Worm (Caenorhabditis elegans) whole organism, late embryonic: Measurements from ENCODE around the gene C27A2.7.

Experiments
- T23F11.4 ChIP-seq: fragments of 200-800 bp; sonication (Bioruptor generic); optimal IDR thresholded peaks from 2 replicates; lab custom pipeline; 2018; ENCODE audit warnings: mild to moderate bottlenecking, missing genetic modification characterization, missing compliant biosample characterization
- ahr-1 ChIP-seq: sonication (generic microtip); optimal IDR thresholded peaks from 2 replicates; lab custom pipeline; 2016; ENCODE audit warnings: missing genetic modification characterization, missing compliant biosample characterization
- ceh-19 ChIP-seq: fragments of 200-800 bp; sonication (Bioruptor generic); optimal IDR thresholded peaks from 2 replicates; lab custom pipeline; 2018; ENCODE audit warnings: mild to moderate bottlenecking, missing genetic modification characterization, missing compliant biosample characterization
- ceh-2 ChIP-seq: sonication (generic microtip); optimal IDR thresholded peaks from 2 replicates; lab custom pipeline; 2016; ENCODE audit warnings: missing genotype, missing genetic modification characterization, missing compliant biosample characterization
- ceh-30 ChIP-seq: fragments of 150-350 bp; optimal IDR thresholded peaks from 2 replicates; lab custom pipeline; 2014; ENCODE audit warnings: missing biosample characterization, missing genetic modification characterization
- ceh-34 ChIP-seq: sonication (generic microtip); optimal IDR thresholded peaks from 2 replicates; lab custom pipeline; 2016; ENCODE audit warnings: mild to moderate bottlenecking, missing genetic modification characterization, missing compliant biosample characterization
- ceh-9 ChIP-seq: sonication (generic microtip); optimal IDR thresholded peaks from 2 replicates; lab custom pipeline; 2016; ENCODE audit warnings: mild to moderate bottlenecking, missing genetic modification characterization, inconsistent platforms, missing compliant biosample characterization
- dmd-4 ChIP-seq: sonication (generic microtip); optimal IDR thresholded peaks from 2 replicates; lab custom pipeline; 2016; ENCODE audit warnings: borderline replicate concordance, missing genetic modification characterization, missing compliant biosample characterization
- dve-1 ChIP-seq: sonication (generic microtip); optimal IDR thresholded peaks from 2 replicates; lab custom pipeline; 2017; ENCODE audit warnings: antibody characterized with exemption, mild to moderate bottlenecking, missing genetic modification characterization, missing compliant biosample characterization
- elt-2 ChIP-seq: sonication (generic microtip); optimal IDR thresholded peaks from 2 replicates; lab custom pipeline; 2016; ENCODE audit warnings: missing genetic modification reagents, missing genetic modification characterization, missing compliant biosample characterization
- fkh-10 ChIP-seq: fragments of 150-350 bp; optimal IDR thresholded peaks from 2 replicates; lab custom pipeline; 2014; ENCODE audit warnings: missing biosample characterization, missing genetic modification reagents, missing genetic modification characterization
- fkh-6 ChIP-seq: sonication (generic microtip); optimal IDR thresholded peaks from 2 replicates; lab custom pipeline; 2016; ENCODE audit warnings: missing genetic modification characterization, missing compliant biosample characterization
- hlh-13 ChIP-seq: fragments of 200-800 bp; sonication (Bioruptor generic); optimal IDR thresholded peaks from 2 replicates; lab custom pipeline; 2018; ENCODE audit warnings: mild to moderate bottlenecking, missing genetic modification characterization, missing compliant biosample characterization
- hlh-8 ChIP-seq: sonication (generic microtip); optimal IDR thresholded peaks from 2 replicates; lab custom pipeline; 2016; ENCODE audit warnings: missing genotype, missing genetic modification characterization, missing compliant biosample characterization
- lim-6 ChIP-seq: sonication (generic microtip); optimal IDR thresholded peaks from 2 replicates; lab custom pipeline; 2016; ENCODE audit warnings: missing genetic modification characterization, missing compliant biosample characterization
- lin-11 ChIP-seq: fragments of 200-800 bp; sonication (Bioruptor generic); optimal IDR thresholded peaks from 2 replicates; lab custom pipeline; 2018; ENCODE audit warnings: mild to moderate bottlenecking, missing genetic modification characterization, missing compliant biosample characterization
- mec-3 ChIP-seq: sonication (generic microtip); optimal IDR thresholded peaks from 2 replicates; lab custom pipeline; 2016; ENCODE audit warnings: borderline replicate concordance, missing genetic modification characterization, missing compliant biosample characterization
- nfya-1 ChIP-seq: sonication (generic microtip); optimal IDR thresholded peaks from 2 replicates; lab custom pipeline; 2017; ENCODE audit warnings: missing genetic modification characterization, mild to moderate bottlenecking, missing compliant biosample characterization, antibody characterized with exemption, moderate library complexity
- pag-3 ChIP-seq: sonication (generic microtip); optimal IDR thresholded peaks from 2 replicates; lab custom pipeline; 2016; ENCODE audit warnings: missing compliant biosample characterization, missing genetic modification characterization, borderline replicate concordance
- pha-2 ChIP-seq: sonication (generic microtip); optimal IDR thresholded peaks from 2 replicates; lab custom pipeline; 2017; ENCODE audit warnings: mild to moderate bottlenecking, missing genetic modification characterization, missing compliant biosample characterization
- pqm-1 ChIP-seq: sonication (generic microtip); optimal IDR thresholded peaks from 2 replicates; lab custom pipeline; 2016; ENCODE audit warnings: missing genetic modification characterization, missing compliant biosample characterization
- ref-2 ChIP-seq: sonication (generic microtip); optimal IDR thresholded peaks from 2 replicates; lab custom pipeline; 2016; ENCODE audit warnings: missing genetic modification characterization, missing compliant biosample characterization
- rnt-1 ChIP-seq: sonication (generic microtip); optimal IDR thresholded peaks from 2 replicates; lab custom pipeline; 2016; ENCODE audit warnings: missing genetic modification characterization, missing compliant biosample characterization
- sox-4 ChIP-seq: sonication (generic microtip); optimal IDR thresholded peaks from 2 replicates; lab custom pipeline; 2017; ENCODE audit warnings: mild to moderate bottlenecking, missing genetic modification characterization, inconsistent platforms, missing compliant biosample characterization
- unc-42 ChIP-seq: sonication (generic microtip); optimal IDR thresholded peaks from 2 replicates; lab custom pipeline; 2016; ENCODE audit warnings: missing genotype, missing genetic modification characterization, missing compliant biosample characterization
- unc-55 ChIP-seq: sonication (generic microtip); optimal IDR thresholded peaks from 2 replicates; lab custom pipeline; 2017; ENCODE audit warnings: missing biosample characterization, missing genetic modification reagents, missing genetic modification characterization
- unc-86 ChIP-seq: sonication (generic microtip); optimal IDR thresholded peaks from 2 replicates; lab custom pipeline; 2016; ENCODE audit warnings: missing genetic modification characterization, missing compliant biosample characterization

Gene C27A2.7

ce11 chrII:5022381-5022855 is 48.7 kb downstream of the C27A2.7 start, which contains the start of the genes nsy-1 and F59A6.13:
TSS of gene nsy-1 (plus strand) at chrII:5022757.
TSS of gene F59A6.13 (plus strand) at chrII:5022805.
- TF ChIP-seq fkh-6 (tag; lab: Kevin White, UChicago) (no peak), unc-55 (no peak), ahr-1 (tag; lab: Kevin White, UChicago) (no peak), pag-3 (no peak), ceh-34 (tag; lab: Kevin White, UChicago) (no peak), ceh-30 (tag; lab: Kevin White, UChicago) (no peak), pha-2 (tag; lab: Kevin White, UChicago) (no peak), ceh-9 (tag; lab: Kevin White, UChicago) (no peak), nfya-1 (no peak), rnt-1 (tag; lab: Kevin White, UChicago) (no peak), fkh-10 (no peak), ceh-19 (GFP tag; lab: Kevin White, UChicago) (no peak), elt-2 (tag; lab: Kevin White, UChicago) (no peak), T23F11.4 (GFP tag; lab: Kevin White, UChicago) (no peak), ref-2 (tag; lab: Kevin White, UChicago) (no peak), unc-42 (tag; lab: Kevin White, UChicago) (no peak), unc-86 (no peak), dve-1 (tag; lab: Kevin White, UChicago) (no peak), ceh-2 (tag; lab: Kevin White, UChicago) (no peak)

ce11 chrII:5021518-5021917 is 49.6 kb downstream of the C27A2.7 start:
- no peak for TF ChIP-seq dve-1 (tag; lab: Kevin White, UChicago)
- TF ChIP-seq lim-6 (tag; lab: Kevin White, UChicago): no peak
- TF ChIP-seq dmd-4 (tag; lab: Kevin White, UChicago): no peak
- no peak for TF ChIP-seq pqm-1 (tag; lab: Kevin White, UChicago)
- no peak for TF ChIP-seq hlh-13 (GFP tag; lab: Kevin White, UChicago)
- TF ChIP-seq hlh-8 (tag; lab: Kevin White, UChicago): no peak
- TF ChIP-seq mec-3 (tag; lab: Kevin White, UChicago): no peak
- TF ChIP-seq nfya-1: no peak
- TF ChIP-seq, all 69 proteins: peak for 0

- TF ChIP-seq lin-11 (tag; lab: Kevin White, UChicago) (no peak), elt-2 (tag; lab: Kevin White, UChicago) (peak; percentile 74), sox-4 (no peak)
Observed at ce11 chrII:5020513-5021081, 50.6 kb downstream of the C27A2.7 start.
